Worm (Caenorhabditis elegans): Measurements from ENCODE around the gene Y97E10AR.6.
"Not testable (repeated sequence)": the region's sequence is repeated elsewhere in the genome, so short reads cannot be mapped to it uniquely, and the experiment has no call there.

DNA sequence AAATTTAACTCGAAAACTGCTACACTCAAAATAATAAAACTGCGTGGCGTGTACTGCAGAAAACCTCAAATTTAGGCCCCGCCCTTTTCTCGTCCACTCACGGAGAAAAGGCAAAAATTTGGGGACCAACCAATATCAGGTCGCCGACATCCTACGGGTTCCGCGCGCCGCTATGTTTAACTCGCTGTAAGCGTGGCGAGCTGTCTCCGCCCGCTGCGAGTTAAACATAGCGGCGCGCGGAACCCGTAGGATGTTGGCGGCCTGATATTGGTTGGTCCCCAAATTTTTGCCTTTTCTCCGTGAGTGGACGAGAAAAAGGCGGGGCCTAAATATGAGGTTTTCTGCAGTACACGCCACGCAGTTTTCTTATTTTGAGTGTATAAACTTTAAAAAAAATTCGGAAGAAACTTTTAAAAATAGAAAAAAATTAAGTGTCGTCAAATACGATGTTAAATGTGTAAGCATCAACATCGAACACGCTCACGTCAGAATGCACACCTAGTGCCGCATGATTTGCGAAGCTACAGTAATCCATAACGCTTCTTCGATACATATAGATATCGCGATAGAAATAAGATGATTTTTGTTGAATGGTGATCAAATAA, 1.1 kb upstream of the Y97E10AR.6 start:
- not testable (repeated sequence) for TF ChIP-seq let-526 (GFP tag; IDR thresholded peaks at IDR 0.05); athp-1 (tag; optimal IDR thresholded peaks at IDR 0.05); ama-1 (optimal IDR thresholded peaks at IDR 0.05); ama-1 (GFP tag; optimal IDR thresholded peaks at IDR 0.05); F55B11.4 (tag; optimal IDR thresholded peaks at IDR 0.05; ENCODE audit: borderline replicate concordance, insufficient read depth); unc-62 (GFP tag; optimal IDR thresholded peaks at IDR 0.05); efl-1 (GFP tag; optimal IDR thresholded peaks at IDR 0.05); tlf-1 (GFP tag; optimal IDR thresholded peaks at IDR 0.05); bed-2 (GFP tag; IDR thresholded peaks at IDR 0.05); lin-54 (GFP tag; optimal IDR thresholded peaks at IDR 0.05); F49E8.2 (tag; optimal IDR thresholded peaks at IDR 0.05; ENCODE audit: insufficient read depth)

All from whole organism, young adult.